Worm (Caenorhabditis elegans) whole organism, L4 larva: ENCODE measurements around the gene nhr-28.

Experiments used
- Y105C5A.15 ChIP-seq: fragments of 200-800 bp; sonication (Bioruptor generic); IDR thresholded peaks from 2 replicates; pipeline ENCODE4 v1.3.6; 2022; ENCODE audit warnings: missing genetic modification characterization, missing compliant biosample characterization
- aha-1 ChIP-seq: fragments of 150-350 bp; peaks from one replicate; lab custom pipeline; 2014; ENCODE audit warnings: missing biosample characterization, missing genetic modification characterization
- arid-1 ChIP-seq: fragments of 200-800 bp; sonication (Bioruptor generic); conservative IDR thresholded peaks from 2 replicates; pipeline ENCODE4 v1.3.6; 2022; ENCODE audit warnings: missing genetic modification reagents, missing genetic modification characterization, missing compliant biosample characterization
- attf-4 ChIP-seq: sonication (generic microtip); optimal IDR thresholded peaks from 3 replicates; lab custom pipeline; 2017; ENCODE audit warnings: missing biosample characterization, missing genetic modification characterization
- ceh-20 ChIP-seq: fragments of 200-800 bp; sonication (Bioruptor generic); IDR thresholded peaks from 2 replicates; pipeline ENCODE4 v1.3.6; 2022; ENCODE audit warnings: missing genetic modification reagents, missing genetic modification characterization, missing compliant biosample characterization
- ceh-44 ChIP-seq: fragments of 200-800 bp; sonication (Bioruptor generic); IDR thresholded peaks from 2 replicates; pipeline ENCODE4 v1.3.6; 2022; ENCODE audit warnings: missing genetic modification reagents, missing genetic modification characterization, missing compliant biosample characterization
- ceh-62 ChIP-seq: sonication (generic microtip); optimal IDR thresholded peaks from 2 replicates; lab custom pipeline; 2017; ENCODE audit warnings: missing biosample characterization, missing genetic modification characterization
- ceh-82 ChIP-seq: sonication (generic microtip); optimal IDR thresholded peaks from 2 replicates; lab custom pipeline; 2017; ENCODE audit warnings: missing biosample characterization, missing genetic modification characterization
- daf-8 ChIP-seq: fragments of 200-800 bp; sonication (Bioruptor generic); IDR thresholded peaks from 2 replicates; pipeline ENCODE4 v1.3.6; 2022; ENCODE audit warnings: missing genetic modification characterization, missing compliant biosample characterization
- dmd-8 ChIP-seq: fragments of 200-800 bp; sonication (Bioruptor generic); IDR thresholded peaks from 2 replicates; pipeline ENCODE4 v1.3.6; 2022; ENCODE audit warnings: missing genetic modification characterization, missing compliant biosample characterization
- dve-1 ChIP-seq: sonication (generic microtip); optimal IDR thresholded peaks from 2 replicates; lab custom pipeline; 2017; ENCODE audit warnings: antibody characterized with exemption, mild to moderate bottlenecking, missing genetic modification characterization, missing compliant biosample characterization; ENCODE audit not compliant: insufficient read depth
- gei-8 ChIP-seq: fragments of 200-800 bp; sonication (Bioruptor generic); optimal IDR thresholded peaks from 2 replicates; lab custom pipeline; 2018; ENCODE audit warnings: mild to moderate bottlenecking, missing genetic modification characterization, missing compliant biosample characterization
- hlh-11 ChIP-seq: fragments of 200-800 bp; sonication (Bioruptor generic); optimal IDR thresholded peaks from 2 replicates; lab custom pipeline; 2018; ENCODE audit warnings: mild to moderate bottlenecking, missing genetic modification characterization, missing compliant biosample characterization
- lin-29 ChIP-seq: fragments of 200-800 bp; sonication (Bioruptor generic); IDR thresholded peaks from 2 replicates; pipeline ENCODE4 v1.3.6; 2022; ENCODE audit warnings: missing genetic modification reagents, missing genetic modification characterization, missing compliant biosample characterization
- mdt-29 ChIP-seq: fragments of 200-800 bp; sonication (Bioruptor generic); IDR thresholded peaks from 2 replicates; pipeline ENCODE4 v1.3.6; 2022; ENCODE audit warnings: missing genetic modification reagents, missing genetic modification characterization, missing compliant biosample characterization
- nhr-10 ChIP-seq: fragments of 150-350 bp; optimal IDR thresholded peaks from 2 replicates; lab custom pipeline; 2014; ENCODE audit warnings: missing biosample characterization, missing genetic modification characterization
- nhr-28 ChIP-seq: fragments of 150-350 bp; optimal IDR thresholded peaks from 2 replicates; lab custom pipeline; 2014; ENCODE audit warnings: missing biosample characterization, missing genetic modification characterization
- nhr-42 ChIP-seq: fragments of 200-800 bp; sonication (Bioruptor generic); IDR thresholded peaks from 2 replicates; pipeline ENCODE4 v1.3.6; 2022; ENCODE audit warnings: missing genetic modification characterization, missing compliant biosample characterization
- php-3 ChIP-seq: fragments of 200-800 bp; sonication (Bioruptor generic); IDR thresholded peaks from 2 replicates; pipeline ENCODE4 v1.3.6; 2022; ENCODE audit warnings: missing genetic modification reagents, missing genetic modification characterization, missing compliant biosample characterization
- saeg-2 ChIP-seq: fragments of 200-800 bp; sonication (Bioruptor generic); IDR thresholded peaks from 2 replicates; pipeline ENCODE4 v1.3.6; 2022; ENCODE audit warnings: missing genetic modification reagents, missing genetic modification characterization, missing compliant biosample characterization
- set-16 ChIP-seq: fragments of 200-800 bp; sonication (Bioruptor generic); IDR thresholded peaks from 2 replicates; pipeline ENCODE4 v1.3.6; 2022; ENCODE audit warnings: missing genetic modification reagents, missing genetic modification characterization, missing compliant biosample characterization
- tra-1 ChIP-seq: fragments of 200-800 bp; sonication (Bioruptor generic); IDR thresholded peaks from 2 replicates; pipeline ENCODE4 v1.3.6; 2022; ENCODE audit warnings: missing genetic modification reagents, missing genetic modification characterization, missing compliant biosample characterization
- unc-62 ChIP-seq, 3 experiments: fragments of 150-350 bp in 1 of 3; sonication (generic microtip); optimal IDR thresholded peaks in 2 of 3; peaks in 1 of 3; 1 replicate in 1 of 3; 2 replicates in 2 of 3; lab custom pipeline; 2014 to 2017; ENCODE audit warnings: missing biosample characterization in 3 of 3, missing genetic modification characterization in 3 of 3, missing genetic modification reagents in 3 of 3, missing genotype in 1 of 3
- vab-7 ChIP-seq: fragments of 200-800 bp; sonication (Bioruptor generic); IDR thresholded peaks from 2 replicates; pipeline ENCODE4 v1.3.6; 2022; ENCODE audit warnings: missing genetic modification reagents, missing genetic modification characterization, missing compliant biosample characterization
- zag-1 ChIP-seq: fragments of 150-350 bp; optimal IDR thresholded peaks from 2 replicates; lab custom pipeline; 2014; ENCODE audit warnings: missing biosample characterization, missing genetic modification characterization
- zfp-2 ChIP-seq: sonication (generic microtip); optimal IDR thresholded peaks from 2 replicates; lab custom pipeline; 2016; ENCODE audit warnings: mild to moderate bottlenecking, missing genetic modification characterization, missing compliant biosample characterization
- zfp-3 ChIP-seq: fragments of 200-800 bp; sonication (Bioruptor generic); conservative IDR thresholded peaks from 2 replicates; pipeline ENCODE4 v1.3.6; 2022; ENCODE audit warnings: missing genetic modification reagents, missing genetic modification characterization, missing compliant biosample characterization
- zip-11 ChIP-seq: fragments of 200-800 bp; sonication (Bioruptor generic); IDR thresholded peaks from 2 replicates; pipeline ENCODE4 v1.3.6; 2022; ENCODE audit warnings: missing genetic modification characterization, missing compliant biosample characterization
- ztf-7 ChIP-seq: fragments of 150-350 bp; optimal IDR thresholded peaks from 2 replicates; lab custom pipeline; 2014; ENCODE audit warnings: missing biosample characterization, missing genetic modification characterization

The nhr-28 gene

DNA sequence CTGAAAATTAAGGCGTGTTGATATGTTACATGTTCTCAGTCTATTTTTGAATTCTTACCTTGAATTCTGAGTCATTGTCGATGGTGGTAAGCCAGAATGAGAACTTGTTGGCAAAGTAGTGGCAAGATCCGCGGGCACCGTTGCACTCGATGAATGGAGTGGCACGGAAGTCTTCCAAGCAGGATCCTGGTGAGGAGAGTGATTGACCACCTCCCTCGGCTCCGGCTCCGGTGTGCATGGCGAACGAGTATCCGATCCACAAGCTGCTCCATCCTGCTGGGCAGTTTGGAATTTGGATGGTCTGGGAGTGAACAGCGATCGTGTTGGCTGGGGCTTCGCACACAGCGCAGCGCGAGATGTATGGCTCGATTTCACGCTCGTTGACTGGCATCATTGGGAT is 26.3 kb downstream of the nhr-28 start:
- TF ChIP-seq set-16 (GFP tag; lab: Robert Waterston, UW) = peak; percentile 75
- no peak for TF ChIP-seq daf-8 (GFP tag; lab: Robert Waterston, UW)
- no peak for TF ChIP-seq dmd-8 (GFP tag; lab: Robert Waterston, UW)
- TF ChIP-seq zip-11 (GFP tag; lab: Robert Waterston, UW) = no peak
- no peak for TF ChIP-seq nhr-28 (tag; lab: Kevin White, UChicago)

DNA sequence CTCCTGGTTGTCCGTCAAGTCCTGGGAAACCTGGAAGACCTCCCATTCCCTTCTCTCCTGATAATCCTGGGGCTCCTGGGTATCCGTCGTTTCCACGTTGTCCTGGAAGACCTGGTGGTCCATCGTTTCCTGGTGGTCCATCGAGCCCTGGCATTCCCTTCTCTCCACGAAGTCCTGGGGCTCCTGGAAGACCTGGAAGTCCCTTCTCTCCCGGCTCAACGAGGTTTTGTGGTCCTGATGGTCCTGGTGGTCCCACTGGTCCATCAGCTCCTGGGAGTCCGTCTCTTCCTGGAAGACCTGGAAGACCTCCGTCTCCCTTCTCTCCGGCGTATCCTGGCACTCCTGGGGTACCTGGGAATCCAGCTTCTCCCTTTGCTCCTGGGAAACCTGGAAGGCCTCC is 27.1 kb downstream of the nhr-28 start:
- no peak for TF ChIP-seq nhr-28 (tag; lab: Kevin White, UChicago)
- peak; percentile 89 for TF ChIP-seq set-16 (GFP tag; lab: Robert Waterston, UW)
- peak in 1 of 2 experiments; percentile 3 for TF ChIP-seq unc-62 (GFP tag; optimal IDR thresholded peaks at IDR 0.05 in 1 of 2; lab: Kevin White, UChicago)
- TF ChIP-seq unc-62 (tag; optimal IDR thresholded peaks at IDR 0.05; lab: Kevin White, UChicago) = no peak

DNA sequence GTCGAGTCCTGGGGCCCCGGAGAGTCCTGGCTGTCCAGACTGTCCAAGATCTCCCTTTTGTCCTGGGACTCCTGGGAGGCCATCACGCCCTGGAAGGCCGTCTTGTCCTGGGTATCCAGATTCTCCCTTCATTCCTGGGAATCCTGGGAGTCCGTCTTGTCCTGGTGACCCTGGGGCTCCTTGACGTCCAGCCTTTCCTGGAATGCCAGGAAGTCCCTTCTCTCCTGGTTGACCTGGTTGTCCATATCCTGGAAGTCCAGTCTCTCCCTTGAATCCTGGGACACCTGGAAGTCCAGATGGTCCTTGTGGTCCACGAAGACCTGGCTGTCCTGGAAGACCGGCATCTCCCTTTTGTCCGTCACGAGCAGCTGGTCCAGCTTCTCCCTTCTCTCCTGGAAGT is 28.3 kb downstream of the nhr-28 start:
- TF ChIP-seq dve-1 (tag; lab: Kevin White, UChicago) = no peak
- no peak for TF ChIP-seq gei-8 (GFP tag; lab: Kevin White, UChicago)
- TF ChIP-seq set-16 (GFP tag; lab: Robert Waterston, UW) = peak; percentile 80
- peak; percentile 20 for TF ChIP-seq aha-1 (tag; lab: Kevin White, UChicago)

DNA sequence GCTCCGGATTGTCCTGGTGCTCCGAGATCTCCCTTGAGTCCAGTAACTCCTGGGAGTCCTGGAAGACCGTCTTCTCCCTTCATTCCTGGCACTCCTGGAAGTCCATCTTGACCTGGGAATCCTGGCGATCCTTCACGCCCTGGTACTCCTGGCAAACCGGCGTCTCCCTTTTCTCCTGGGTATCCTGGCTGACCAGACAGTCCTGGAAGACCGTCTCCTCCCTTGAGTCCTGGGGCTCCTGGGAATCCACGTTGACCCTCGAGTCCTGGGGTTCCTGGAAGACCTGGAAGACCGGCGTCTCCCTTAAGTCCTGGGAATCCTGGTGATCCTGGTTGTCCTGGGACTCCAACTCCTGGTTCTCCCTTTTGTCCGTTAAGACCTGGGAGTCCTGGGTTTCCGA is 29.2 kb downstream of the nhr-28 start:
- TF ChIP-seq attf-4 (no peak), set-16 (GFP tag; lab: Robert Waterston, UW) (peak; percentile 84)

DNA sequence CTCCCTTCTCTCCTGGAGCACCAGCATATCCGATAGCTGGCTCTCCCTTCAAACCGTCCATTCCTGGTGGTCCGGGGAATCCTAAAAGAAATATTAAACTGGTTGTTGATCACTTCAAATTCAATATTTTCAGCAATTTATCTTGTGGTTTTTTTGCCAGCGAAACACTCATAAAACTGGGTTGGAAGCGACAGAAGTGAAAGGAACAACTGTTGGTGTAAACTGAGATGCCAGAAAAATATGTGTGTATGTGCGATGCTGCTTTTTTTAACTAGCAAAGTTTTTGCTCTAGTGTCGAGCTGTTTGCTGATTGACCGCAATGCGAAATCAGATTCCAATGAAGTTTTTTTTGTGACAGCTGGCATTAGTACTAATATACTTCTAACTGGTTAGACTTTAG is 32.4 kb downstream of the nhr-28 start:
- TF ChIP-seq zfp-3 (GFP tag; lab: Robert Waterston, UW) (no peak), ceh-20 (GFP tag; lab: Robert Waterston, UW) (no peak), ceh-44 (GFP tag; lab: Robert Waterston, UW) (no peak)

DNA sequence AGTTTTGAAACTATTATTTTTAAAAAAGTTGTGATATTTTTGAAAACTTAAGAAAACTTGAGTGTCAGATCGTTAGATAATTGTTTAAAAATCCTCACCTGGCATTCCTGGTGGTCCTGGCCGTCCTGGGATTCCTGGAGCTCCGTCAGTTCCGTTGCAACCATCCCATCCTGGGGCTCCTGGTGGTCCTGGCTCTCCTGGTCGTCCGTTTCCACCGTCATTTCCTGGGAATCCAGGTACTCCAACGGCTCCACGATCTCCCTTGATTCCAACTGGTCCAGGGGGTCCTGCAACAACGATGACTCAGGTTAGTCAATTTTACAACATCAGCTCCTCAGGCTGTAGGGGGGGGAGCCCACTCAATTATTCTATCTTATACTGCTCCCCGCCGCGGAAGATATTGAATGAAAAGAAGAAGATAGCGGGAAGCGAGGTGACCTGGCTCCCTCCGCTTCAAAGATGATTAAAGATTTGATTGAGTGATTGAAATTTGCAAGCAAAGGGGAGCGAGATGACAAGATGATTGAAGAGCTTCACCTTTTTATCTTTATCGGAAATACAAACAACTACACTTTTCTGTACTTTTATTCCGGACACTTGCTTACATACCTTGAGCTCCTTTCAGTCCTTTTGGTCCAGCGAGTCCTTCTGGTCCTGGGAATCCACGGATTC is 33.0 kb downstream of the nhr-28 start:
- no peak for TF ChIP-seq ceh-44 (GFP tag; lab: Robert Waterston, UW)
- TF ChIP-seq arid-1 (GFP tag; lab: Robert Waterston, UW) = no peak
- 0 out of 2 replicates have a peak, but pooled peaks have one; percentile 26 for TF ChIP-seq Y105C5A.15
- peak; percentile 75 for TF ChIP-seq set-16 (GFP tag; lab: Robert Waterston, UW)

DNA sequence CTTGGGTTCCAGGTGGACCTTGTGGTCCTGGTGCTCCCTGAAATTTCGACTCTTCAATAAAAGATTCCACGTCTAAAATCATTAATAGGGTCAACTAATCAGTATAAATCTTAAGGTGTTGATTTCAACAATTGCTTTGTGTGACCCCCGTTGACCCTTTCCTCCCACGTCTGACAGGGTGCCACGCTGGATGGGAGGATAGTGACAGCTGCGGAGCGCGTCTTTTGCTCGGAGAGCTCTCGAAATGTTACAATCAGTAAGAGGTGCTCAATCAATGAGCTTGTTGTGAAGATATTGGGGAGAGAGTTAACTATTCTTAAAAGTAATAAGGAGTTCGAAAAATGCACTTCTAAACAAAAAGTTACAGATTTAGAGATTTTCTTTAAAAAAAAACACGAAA is 33.6 kb downstream of the nhr-28 start:
- TF ChIP-seq unc-62 (GFP tag; optimal IDR thresholded peaks at IDR 0.05 in 1 of 2; lab: Kevin White, UChicago) (peak in 1 of 2 experiments; percentile 65), unc-62 (tag; optimal IDR thresholded peaks at IDR 0.05; lab: Kevin White, UChicago) (no peak), nhr-42 (GFP tag; lab: Robert Waterston, UW) (no peak), nhr-28 (tag; lab: Kevin White, UChicago) (no peak)

DNA sequence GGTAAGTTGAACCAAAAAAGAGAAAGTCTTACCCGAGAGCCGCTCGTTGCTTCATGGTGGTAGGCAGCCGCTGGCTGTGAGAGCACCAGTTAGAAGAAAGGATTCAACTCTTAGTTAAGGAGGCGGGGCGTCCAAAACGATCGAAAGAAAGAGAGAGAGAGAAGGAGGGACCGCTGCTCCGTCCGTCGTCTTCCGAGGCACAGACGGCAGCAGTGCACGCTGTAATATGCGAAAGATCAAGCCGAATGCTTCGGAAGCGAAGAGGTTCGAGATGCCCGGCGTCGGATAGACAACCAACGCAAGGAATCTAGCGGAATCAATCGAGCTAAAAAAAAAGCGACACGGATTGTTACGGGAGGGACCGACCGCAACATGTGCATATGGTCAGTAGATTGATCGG is 34.5 kb downstream of the nhr-28 start, which contains the start of gene let-2:
let-2 (minus strand) TSS at position 68 of the 400 bp plus-strand sequence.
- TF ChIP-seq mdt-29 (GFP tag; lab: Robert Waterston, UW) (no peak), hlh-11 (tag; lab: Kevin White, UChicago) (peak; percentile 37), set-16 (GFP tag; lab: Robert Waterston, UW) (peak; percentile 67), lin-29 (GFP tag; lab: Robert Waterston, UW) (no peak), tra-1 (GFP tag; lab: Robert Waterston, UW) (0 out of 2 replicates have a peak, but pooled peaks have one; percentile 16)

DNA sequence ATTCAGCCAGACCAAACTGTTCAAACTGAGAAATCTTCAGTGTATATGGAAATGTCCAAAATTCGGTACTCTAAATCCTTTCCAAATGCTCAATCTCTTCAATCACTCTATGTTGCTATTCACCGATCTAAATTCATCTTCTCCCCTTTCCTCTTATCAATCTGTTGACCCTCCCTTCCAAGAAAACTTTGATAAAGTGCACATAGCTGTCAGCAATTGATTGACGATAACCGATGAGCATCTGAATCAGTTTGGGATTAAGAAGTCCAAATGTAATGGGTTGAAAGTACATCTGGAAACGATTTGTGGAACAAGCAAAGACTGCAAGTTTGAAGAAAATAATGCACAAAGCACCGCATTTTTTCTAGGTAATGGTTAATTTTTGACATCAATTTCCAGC is 35.2 kb downstream of the nhr-28 start:
- TF ChIP-seq ceh-62 (no peak), ceh-82 (tag; lab: Kevin White, UChicago) (no peak), nhr-10 (tag; lab: Kevin White, UChicago) (no peak), zfp-2 (no peak), php-3 (GFP tag; lab: Robert Waterston, UW) (no peak), ztf-7 (no peak), saeg-2 (GFP tag; lab: Robert Waterston, UW) (no peak), vab-7 (GFP tag; lab: Robert Waterston, UW) (no peak), zag-1 (tag; lab: Kevin White, UChicago) (no peak)
